Fruit fly (Drosophila melanogaster) whole organism, embryonic: ENCODE measurements around the gene CG32668.

Experiments used
- B-H1 ChIP-seq: fragments of 200-800 bp; sonication (Bioruptor generic); IDR thresholded peaks from 3 replicates; pipeline ENCODE4 v1.3.6; 2022; ENCODE audit warnings: missing biosample characterization, missing genetic modification characterization
- CG10654 ChIP-seq: fragments of 200-800 bp; sonication (Bioruptor generic); optimal IDR thresholded peaks from 2 replicates; lab custom pipeline; 2016; ENCODE audit warnings: missing biosample characterization, missing genetic modification characterization
- CG11456 ChIP-seq: fragments of 200-800 bp; sonication (Bioruptor generic); IDR thresholded peaks from 3 replicates; pipeline ENCODE4 v1.3.6; 2022; ENCODE audit warnings: missing biosample characterization, missing genetic modification characterization
- CG12236 ChIP-seq: fragments of 200-800 bp; sonication (Bioruptor generic); optimal IDR thresholded peaks from 2 replicates; lab custom pipeline; 2016; ENCODE audit warnings: missing biosample characterization, missing genetic modification characterization
- CG1233 ChIP-seq: fragments of 200-800 bp; sonication (Bioruptor generic); optimal IDR thresholded peaks from 4 replicates; lab custom pipeline; 2018; ENCODE audit warnings: missing biosample characterization, mild to moderate bottlenecking, missing genetic modification characterization
- CG15479 ChIP-seq: fragments of 200-800 bp; sonication (Bioruptor generic); optimal IDR thresholded peaks from 3 replicates; lab custom pipeline; 2019; ENCODE audit warnings: missing biosample characterization, mild to moderate bottlenecking, missing genetic modification characterization, moderate library complexity
- CG1602 ChIP-seq: fragments of 200-800 bp; sonication (Bioruptor generic); optimal IDR thresholded peaks from 3 replicates; lab custom pipeline; 2016; ENCODE audit warnings: missing biosample characterization, missing genetic modification characterization
- CG1603 ChIP-seq: fragments of 200-800 bp; sonication (Bioruptor generic); optimal IDR thresholded peaks from 2 replicates; lab custom pipeline; 2019; ENCODE audit warnings: missing biosample characterization, mild to moderate bottlenecking, missing genetic modification characterization, moderate library complexity
- CG16863 ChIP-seq: fragments of 200-800 bp; sonication (Bioruptor generic); optimal IDR thresholded peaks from 3 replicates; lab custom pipeline; 2016; ENCODE audit warnings: missing biosample characterization, missing genetic modification characterization
- CG17568 ChIP-seq: fragments of 200-800 bp; sonication (Bioruptor generic); optimal IDR thresholded peaks from 2 replicates; lab custom pipeline; 2018; ENCODE audit warnings: missing biosample characterization, mild to moderate bottlenecking, missing genetic modification characterization, moderate library complexity
- CG17612 ChIP-seq: fragments of 200-800 bp; sonication (Bioruptor generic); IDR thresholded peaks from 2 replicates; pipeline ENCODE4 v1.3.6; 2022; ENCODE audit warnings: missing biosample characterization, missing genetic modification characterization
- CG17829 ChIP-seq: fragments of 200-800 bp; optimal IDR thresholded peaks from 2 replicates; lab custom pipeline; 2019; ENCODE audit warnings: missing biosample characterization, mild to moderate bottlenecking, missing genetic modification characterization, moderate library complexity
- CG34224 ChIP-seq: fragments of 200-800 bp; sonication (Bioruptor generic); IDR thresholded peaks from 3 replicates; pipeline ENCODE4 v1.3.6; 2022; ENCODE audit warnings: missing biosample characterization, missing genetic modification characterization; ENCODE audit not compliant: partially characterized antibody
- CG4282 ChIP-seq: fragments of 200-800 bp; sonication (Bioruptor generic); optimal IDR thresholded peaks from 2 replicates; lab custom pipeline; 2016; ENCODE audit warnings: missing biosample characterization, missing genetic modification characterization
- CG4360 ChIP-seq: fragments of 200-800 bp; sonication (Bioruptor generic); IDR thresholded peaks from 2 replicates; pipeline ENCODE4 v1.3.6; 2022; ENCODE audit warnings: missing biosample characterization, missing genetic modification characterization
- CG6683 ChIP-seq: fragments of 200-800 bp; sonication (Bioruptor generic); optimal IDR thresholded peaks from 2 replicates; lab custom pipeline; 2017; ENCODE audit warnings: missing biosample characterization, mild to moderate bottlenecking, missing genetic modification characterization, missing genetic modification reagents
- CG7271 ChIP-seq: fragments of 200-800 bp; sonication (Bioruptor generic); optimal IDR thresholded peaks from 2 replicates; lab custom pipeline; 2018; ENCODE audit warnings: missing biosample characterization, mild to moderate bottlenecking, missing genetic modification characterization, moderate library complexity
- CG7372 ChIP-seq: fragments of 200-800 bp; sonication (Bioruptor generic); IDR thresholded peaks from 2 replicates; pipeline ENCODE4 v1.3.6; 2022; ENCODE audit warnings: missing biosample characterization, missing genetic modification characterization
- CoRest ChIP-seq: fragments of 200-800 bp; sonication (Bioruptor generic); optimal IDR thresholded peaks from 3 replicates; lab custom pipeline; 2018; ENCODE audit warnings: missing biosample characterization, mild to moderate bottlenecking, missing genetic modification characterization, moderate library complexity
- D ChIP-seq, 2 experiments: fragments of 200-800 bp in 1 of 2; fragments of >200 bp in 1 of 2; sonication (Bioruptor generic) in 1 of 2; optimal IDR thresholded peaks; 2 replicates in 1 of 2; 3 replicates in 1 of 2; lab custom pipeline; 2017; ENCODE audit warnings: mild to moderate bottlenecking in 1 of 2, missing biosample characterization in 1 of 2, missing genetic modification characterization in 1 of 2, missing genetic modification reagents in 1 of 2
- E2f1 ChIP-seq: fragments of 200-800 bp; sonication (Bioruptor generic); IDR thresholded peaks from 2 replicates; pipeline ENCODE4 v1.3.6; 2022; ENCODE audit warnings: missing biosample characterization, missing genetic modification characterization
- Ets97D ChIP-seq: fragments of 200-800 bp; sonication (Bioruptor generic); optimal IDR thresholded peaks from 3 replicates; lab custom pipeline; 2016; ENCODE audit warnings: missing biosample characterization, missing genetic modification characterization
- Lpt ChIP-seq: fragments of >200 bp; optimal IDR thresholded peaks from 2 replicates; lab custom pipeline; 2018; ENCODE audit warnings: missing biosample characterization, missing genetic modification characterization
- NfI ChIP-seq: fragments of 200-800 bp; sonication (Bioruptor generic); optimal IDR thresholded peaks from 3 replicates; lab custom pipeline; 2018; ENCODE audit warnings: missing biosample characterization, mild to moderate bottlenecking, missing genetic modification characterization, moderate library complexity
- Opbp ChIP-seq: fragments of 200-800 bp; sonication (Bioruptor generic); IDR thresholded peaks from 3 replicates; pipeline ENCODE4 v1.3.6; 2022; ENCODE audit warnings: missing biosample characterization, missing genetic modification characterization; ENCODE audit not compliant: partially characterized antibody
- Rx ChIP-seq: fragments of 200-800 bp; sonication (Bioruptor generic); IDR thresholded peaks from 2 replicates; pipeline ENCODE4 v1.3.6; 2022; ENCODE audit warnings: missing biosample characterization, missing genetic modification characterization
- Sox100B ChIP-seq: fragments of 200-800 bp; sonication (Bioruptor generic); optimal IDR thresholded peaks from 3 replicates; lab custom pipeline; 2018; ENCODE audit warnings: missing biosample characterization, mild to moderate bottlenecking, missing genetic modification characterization
- Sry-β ChIP-seq: fragments of 200-800 bp; sonication (Bioruptor generic); optimal IDR thresholded peaks from 2 replicates; lab custom pipeline; 2018; ENCODE audit warnings: missing biosample characterization, mild to moderate bottlenecking, missing genetic modification characterization, moderate library complexity
- Ssrp ChIP-seq: fragments of 200-800 bp; sonication (Bioruptor generic); optimal IDR thresholded peaks from 2 replicates; lab custom pipeline; 2018; ENCODE audit warnings: missing biosample characterization, mild to moderate bottlenecking, missing genetic modification characterization, moderate library complexity
- Stat92E ChIP-seq, 3 experiments: fragments of >200 bp in 2 of 3; fragments of 200-800 bp in 1 of 3; sonication (Bioruptor generic) in 1 of 3; optimal IDR thresholded peaks; 2 replicates each; lab custom pipeline; 2017 to 2019; ENCODE audit warnings: missing biosample characterization in 3 of 3, missing genetic modification characterization in 3 of 3, mild to moderate bottlenecking in 1 of 3, moderate library complexity in 1 of 3
- TFAM ChIP-seq: fragments of 200-800 bp; sonication (Bioruptor generic); optimal IDR thresholded peaks from 2 replicates; lab custom pipeline; 2017; ENCODE audit warnings: missing biosample characterization, missing genetic modification characterization, inconsistent platforms
- ab ChIP-seq: fragments of 200-800 bp; sonication (Bioruptor generic); optimal IDR thresholded peaks from 2 replicates; lab custom pipeline; 2016; ENCODE audit warnings: missing biosample characterization, missing genetic modification characterization
- bowl ChIP-seq: fragments of 200-800 bp; sonication (Bioruptor generic); IDR thresholded peaks from 2 replicates; pipeline ENCODE4 v1.3.6; 2022; ENCODE audit warnings: missing biosample characterization, missing genetic modification characterization
- cato ChIP-seq: fragments of 200-800 bp; sonication (Bioruptor generic); optimal IDR thresholded peaks from 2 replicates; lab custom pipeline; 2016; ENCODE audit warnings: missing biosample characterization, missing genetic modification characterization, borderline replicate concordance
- chn ChIP-seq: fragments of 200-800 bp; sonication (Bioruptor generic); optimal IDR thresholded peaks from 2 replicates; lab custom pipeline; 2016; ENCODE audit warnings: missing biosample characterization, missing genetic modification characterization
- ems ChIP-seq: fragments of 200-800 bp; sonication (Bioruptor generic); optimal IDR thresholded peaks from 3 replicates; lab custom pipeline; 2016; ENCODE audit warnings: missing biosample characterization, missing genetic modification characterization
- grau ChIP-seq: fragments of 200-800 bp; optimal IDR thresholded peaks from 3 replicates; lab custom pipeline; 2019; ENCODE audit warnings: missing biosample characterization, mild to moderate bottlenecking, missing genetic modification characterization, moderate library complexity
- grn ChIP-seq: fragments of 200-800 bp; sonication (Bioruptor generic); optimal IDR thresholded peaks from 3 replicates; lab custom pipeline; 2017; ENCODE audit warnings: missing biosample characterization, missing genetic modification characterization
- lab ChIP-seq: fragments of 200-800 bp; sonication (Bioruptor generic); optimal IDR thresholded peaks from 3 replicates; lab custom pipeline; 2017; ENCODE audit warnings: missing biosample characterization, missing genetic modification characterization, mild to moderate bottlenecking, moderate library complexity, missing genetic modification reagents
- maf-S ChIP-seq: fragments of 200-800 bp; sonication (Bioruptor generic); optimal IDR thresholded peaks from 2 replicates; lab custom pipeline; 2016; ENCODE audit warnings: missing biosample characterization, missing genetic modification characterization
- oc ChIP-seq: fragments of 200-800 bp; sonication (Bioruptor generic); optimal IDR thresholded peaks from 2 replicates; lab custom pipeline; 2018; ENCODE audit warnings: missing biosample characterization, mild to moderate bottlenecking, missing genetic modification characterization, moderate library complexity
- pzg ChIP-seq: fragments of 200-800 bp; sonication (Bioruptor generic); optimal IDR thresholded peaks from 3 replicates; lab custom pipeline; 2018; ENCODE audit warnings: missing biosample characterization, mild to moderate bottlenecking, missing genetic modification characterization, moderate library complexity
- ro ChIP-seq: fragments of 200-800 bp; sonication (Bioruptor generic); IDR thresholded peaks from 2 replicates; pipeline ENCODE4 v1.3.6; 2022; ENCODE audit warnings: missing biosample characterization, missing genetic modification characterization
- sr ChIP-seq: fragments of 200-800 bp; sonication (Bioruptor generic); IDR thresholded peaks from 3 replicates; pipeline ENCODE4 v1.3.6; 2022; ENCODE audit warnings: missing biosample characterization, missing genetic modification characterization
- wdn ChIP-seq: fragments of 200-800 bp; sonication (Bioruptor generic); IDR thresholded peaks from 2 replicates; pipeline ENCODE4 v1.3.6; 2022; ENCODE audit warnings: missing biosample characterization, missing genetic modification characterization
- wor ChIP-seq: fragments of 200-800 bp; sonication (Bioruptor generic); IDR thresholded peaks from 2 replicates; pipeline ENCODE4 v1.3.6; 2022; ENCODE audit warnings: missing biosample characterization, missing genetic modification characterization
- zen2 ChIP-seq: fragments of 200-800 bp; sonication (Bioruptor generic); IDR thresholded peaks from 3 replicates; pipeline ENCODE4 v1.3.6; 2022; ENCODE audit warnings: missing biosample characterization, missing genetic modification characterization; ENCODE audit not compliant: partially characterized antibody
- zfh2 ChIP-seq: fragments of 200-800 bp; sonication (Bioruptor generic); optimal IDR thresholded peaks from 2 replicates; lab custom pipeline; 2016; ENCODE audit warnings: missing biosample characterization, missing genetic modification characterization

Gene CG32668

DNA sequence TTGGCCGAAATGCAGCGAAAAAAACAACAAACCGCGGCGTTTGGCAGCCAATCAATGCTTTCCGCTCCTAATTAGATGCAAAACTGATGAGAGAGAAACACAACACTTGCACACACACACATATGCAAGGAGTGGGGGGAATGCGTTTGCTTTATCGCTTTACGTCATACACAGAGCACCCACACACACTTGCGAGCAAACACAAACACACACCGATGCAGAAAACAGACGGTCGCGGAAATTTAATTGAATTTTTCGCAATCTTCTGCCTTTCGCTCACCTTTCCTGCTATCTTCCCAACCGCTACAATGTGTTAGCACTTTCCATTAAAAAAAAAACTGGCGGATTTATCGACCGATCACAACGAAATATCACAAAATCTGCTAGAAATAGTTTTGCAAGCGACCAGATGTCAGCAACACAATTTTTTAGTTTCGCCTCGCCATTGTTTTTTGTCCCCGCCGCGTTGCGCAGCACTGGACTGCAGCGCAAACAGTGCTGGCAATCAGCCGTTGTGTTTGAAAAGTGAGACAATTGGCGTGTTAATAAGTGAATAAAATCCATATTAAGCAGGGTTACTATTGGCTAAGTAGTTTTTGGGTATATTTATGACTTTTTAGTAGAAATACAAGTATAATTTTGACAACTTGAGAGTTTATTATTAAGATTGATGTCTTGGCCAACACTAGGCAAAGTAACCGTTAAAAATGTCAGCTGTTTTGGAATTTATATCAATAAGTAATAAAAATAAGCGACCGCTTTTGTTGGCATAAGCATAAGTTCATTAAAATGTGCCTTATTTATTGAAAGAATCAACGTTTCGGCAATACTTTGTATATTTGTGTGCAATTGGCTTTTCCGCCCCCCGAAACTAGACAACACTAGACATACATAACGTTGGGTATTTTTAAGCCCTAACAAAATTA, 22.7 kb downstream of the CG32668 start, which contains the start of gene Klp10A (continued):
- TF ChIP-seq CG1602 (GFP tag; lab: Kevin White, UChicago): no peak
- TF ChIP-seq cato: no peak
- TF ChIP-seq CG7271 (tag; lab: Kevin White, UChicago): no peak
- TF ChIP-seq CG34224 (GFP tag; lab: Robert Waterston, UW): no peak
- peak; percentile 5 for TF ChIP-seq maf-S
- TF ChIP-seq oc (tag; lab: Kevin White, UChicago): no peak
- no peak for TF ChIP-seq Ssrp
- TF ChIP-seq CG12236 (GFP tag; lab: Kevin White, UChicago): no peak
- TF ChIP-seq Stat92E (GFP tag; optimal IDR thresholded peaks at IDR 0.05; lab: Kevin White, UChicago): no peak
- 0 out of 2 replicates have a peak, but pooled peaks have one; percentile 23 for TF ChIP-seq Rx (GFP tag; lab: Robert Waterston, UW)
- TF ChIP-seq CG6683 (GFP tag; lab: Kevin White, UChicago): no peak
- TF ChIP-seq NfI (GFP tag; lab: Kevin White, UChicago): peak; percentile 6
- TF ChIP-seq ems (GFP tag; lab: Kevin White, UChicago): no peak
- TF ChIP-seq wor (GFP tag; lab: Robert Waterston, UW): no peak
- no peak for TF ChIP-seq ro (GFP tag; lab: Robert Waterston, UW)
- no peak for TF ChIP-seq B-H1 (GFP tag; lab: Robert Waterston, UW)
- TF ChIP-seq CG4360 (GFP tag; lab: Robert Waterston, UW): no peak
- TF ChIP-seq D (optimal IDR thresholded peaks at IDR 0.05; lab: Kevin White, UChicago): no peak
- TF ChIP-seq D (GFP tag; optimal IDR thresholded peaks at IDR 0.05; lab: Kevin White, UChicago): peak; percentile 23
- TF ChIP-seq CG17568: no peak
- no peak for TF ChIP-seq grn (GFP tag; lab: Kevin White, UChicago)
- TF ChIP-seq ab: peak; percentile 3
- peak; percentile 58 for TF ChIP-seq Sry-β (GFP tag; lab: Kevin White, UChicago)
- peak; percentile 14 for TF ChIP-seq zfh2 (GFP tag; lab: Kevin White, UChicago)
- TF ChIP-seq CG10654 (GFP tag; lab: Kevin White, UChicago): no peak
- TF ChIP-seq pzg (GFP tag; lab: Kevin White, UChicago): peak; percentile 24
- TF ChIP-seq zen2 (GFP tag; lab: Robert Waterston, UW): no peak
- no peak for TF ChIP-seq Opbp (GFP tag; lab: Robert Waterston, UW)
- no peak for TF ChIP-seq E2f1
- TF ChIP-seq CoRest (tag; lab: Kevin White, UChicago): peak; percentile 24
- TF ChIP-seq CG4282 (GFP tag; lab: Kevin White, UChicago): no peak
- TF ChIP-seq chn: no peak
- TF ChIP-seq sr (GFP tag; lab: Robert Waterston, UW): no peak
- TF ChIP-seq CG1603: peak; percentile 31
- TF ChIP-seq wdn (GFP tag; lab: Robert Waterston, UW): no peak
- TF ChIP-seq CG17829: no peak
- no peak for TF ChIP-seq CG16863 (GFP tag; lab: Kevin White, UChicago)
- TF ChIP-seq CG15479 (GFP tag; lab: Kevin White, UChicago): no peak
- no peak for TF ChIP-seq Ets97D (GFP tag; lab: Kevin White, UChicago)
- TF ChIP-seq lab: no peak
- TF ChIP-seq CG17612: no peak
- TF ChIP-seq CG7372: no peak
- TF ChIP-seq TFAM (GFP tag; lab: Kevin White, UChicago): no peak
- peak; percentile 41; the same call in 1 of the 3 replicates for TF ChIP-seq CG11456
- TF ChIP-seq Sox100B (GFP tag; lab: Kevin White, UChicago): no peak
- no peak for TF ChIP-seq Lpt
- no peak for TF ChIP-seq bowl (GFP tag; lab: Robert Waterston, UW)
- TF ChIP-seq grau (tag; lab: Kevin White, UChicago): no peak
- no peak for TF ChIP-seq CG1233 (GFP tag; lab: Kevin White, UChicago)
